Worm (Caenorhabditis elegans): ENCODE measurements around the gene cdk-11.2.

Gene cdk-11.2

DNA sequence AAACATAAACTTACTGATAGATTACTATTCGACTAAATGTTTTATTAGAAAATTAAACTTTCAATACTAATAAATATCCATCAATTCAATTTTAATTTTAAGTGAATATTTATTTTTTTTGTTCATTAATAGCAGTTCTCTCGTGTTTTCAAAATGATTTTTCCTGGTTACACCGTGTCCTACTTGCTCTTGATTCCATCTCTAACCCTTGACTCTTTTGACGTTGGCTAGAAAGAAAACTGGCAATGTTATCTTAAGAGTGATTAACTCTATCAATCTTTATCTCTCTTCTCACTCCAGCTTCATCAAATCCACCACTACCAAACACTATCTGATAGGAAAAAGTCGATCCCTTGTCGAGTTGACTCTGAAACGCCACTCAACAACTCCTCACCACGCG, 7.1 kb downstream of the cdk-11.2 start, which contains the start of gene acr-8:
acr-8 (plus strand) TSS at position 301 of the 400 bp plus-strand sequence.
- TF ChIP-seq unc-62 (GFP tag; optimal IDR thresholded peaks at IDR 0.05) = no peak

DNA sequence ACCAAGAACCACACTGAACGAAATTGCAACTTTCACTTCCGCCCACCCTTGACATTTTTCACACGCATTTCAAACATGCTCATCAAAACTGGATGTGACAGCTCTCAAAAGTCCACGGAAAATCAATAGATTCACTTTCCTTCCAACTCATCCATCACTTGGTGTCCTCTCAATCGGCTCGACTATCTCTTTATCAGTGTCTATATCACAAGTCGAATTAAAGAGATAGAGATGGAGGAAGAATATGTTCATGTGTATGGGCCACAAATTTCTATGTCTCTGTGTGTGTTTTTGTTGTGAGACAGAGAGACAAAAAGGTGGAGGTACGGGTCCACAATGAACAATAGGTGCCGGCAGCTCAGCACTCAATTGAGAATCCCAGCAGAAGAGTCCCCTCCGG, 9.0 kb downstream of the cdk-11.2 start:
- no peak for TF ChIP-seq unc-62 (GFP tag; optimal IDR thresholded peaks at IDR 0.05)

DNA sequence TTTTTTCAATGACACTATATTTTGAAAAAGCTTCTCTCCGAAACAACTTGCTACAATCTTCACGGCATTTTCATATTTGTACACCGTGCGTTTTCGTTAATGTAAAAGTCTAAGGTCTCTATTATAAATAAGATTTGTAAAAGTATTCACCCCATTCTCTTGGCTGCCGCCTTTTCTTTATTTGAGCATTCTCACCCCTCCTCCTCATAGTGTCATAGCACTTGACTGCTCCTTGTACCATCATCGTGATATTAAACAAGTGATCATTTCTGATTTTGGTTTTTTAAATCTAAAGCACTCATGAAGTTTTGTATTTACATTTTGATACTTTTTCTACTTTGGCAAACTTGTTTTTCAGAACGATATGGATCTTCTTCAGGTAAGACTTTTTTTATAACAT, 12.7 kb downstream of the cdk-11.2 start, which contains the start of gene ZC504.1:
ZC504.1 (plus strand) TSS at position 301 of the 400 bp plus-strand sequence.
- no peak for TF ChIP-seq unc-62 (GFP tag; optimal IDR thresholded peaks at IDR 0.05)

DNA sequence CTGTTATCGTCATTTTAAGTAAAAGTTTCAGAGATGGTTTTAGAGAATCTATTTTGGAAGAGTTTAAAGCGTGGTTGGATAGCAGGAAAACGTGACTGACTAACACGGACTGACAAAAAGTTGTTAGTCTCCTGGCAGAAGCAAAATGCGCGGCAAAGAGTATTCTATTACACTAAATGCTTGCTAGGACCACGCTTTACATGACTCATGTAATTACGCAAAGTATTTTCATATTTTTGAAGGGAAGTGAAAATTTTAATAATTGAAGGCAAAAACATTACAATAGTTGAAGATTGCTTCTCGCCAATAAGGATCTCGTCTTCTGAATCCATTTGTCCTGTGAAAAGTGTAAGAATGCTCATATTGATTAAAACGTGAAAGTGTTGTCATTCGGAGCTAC, 13.4 kb downstream of the cdk-11.2 start, which contains the start of gene gur-3:
gur-3 (minus strand) TSS at position 101 of the 400 bp plus-strand sequence.
- no peak for TF ChIP-seq unc-62 (GFP tag; optimal IDR thresholded peaks at IDR 0.05)

DNA sequence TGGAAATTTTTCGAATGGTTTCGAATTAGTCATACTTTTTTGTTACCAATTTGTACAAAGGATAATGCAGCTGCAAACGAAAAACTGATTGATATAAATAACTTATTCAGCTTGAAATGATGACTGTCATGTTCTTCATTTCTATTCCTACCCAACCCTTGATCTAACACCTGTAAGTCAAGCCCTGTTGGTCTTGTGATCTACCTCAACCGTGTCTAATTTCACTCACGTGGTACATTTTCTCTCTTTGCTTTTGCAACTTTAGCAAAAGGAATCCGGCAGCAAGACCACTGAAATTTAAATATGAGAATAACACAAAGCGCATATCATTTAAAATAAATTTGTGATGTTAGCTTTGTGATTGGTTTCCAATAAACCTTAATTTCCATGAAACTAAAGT, 15.5 kb downstream of the cdk-11.2 start:
- TF ChIP-seq unc-62 (GFP tag; optimal IDR thresholded peaks at IDR 0.05) = no peak

DNA sequence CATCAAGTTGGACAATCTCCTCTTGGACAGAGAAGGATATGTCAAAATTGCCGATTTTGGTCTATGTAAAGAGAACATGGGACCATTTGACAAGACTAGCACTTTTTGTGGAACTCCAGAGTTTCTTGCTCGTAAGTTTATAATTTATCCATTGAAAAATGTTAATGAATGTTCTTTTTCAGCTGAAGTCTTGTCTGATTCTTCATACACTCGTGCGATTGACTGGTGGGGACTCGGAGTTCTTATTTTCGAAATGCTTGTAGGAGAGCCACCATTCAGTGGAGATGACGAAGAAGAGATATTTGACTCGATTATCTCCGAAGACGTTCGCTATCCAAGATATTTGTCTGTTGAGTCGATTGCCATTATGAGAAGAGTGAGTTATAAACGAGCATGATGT, 18.4 kb downstream of the cdk-11.2 start:
- no peak for TF ChIP-seq unc-62 (GFP tag; optimal IDR thresholded peaks at IDR 0.05)

DNA sequence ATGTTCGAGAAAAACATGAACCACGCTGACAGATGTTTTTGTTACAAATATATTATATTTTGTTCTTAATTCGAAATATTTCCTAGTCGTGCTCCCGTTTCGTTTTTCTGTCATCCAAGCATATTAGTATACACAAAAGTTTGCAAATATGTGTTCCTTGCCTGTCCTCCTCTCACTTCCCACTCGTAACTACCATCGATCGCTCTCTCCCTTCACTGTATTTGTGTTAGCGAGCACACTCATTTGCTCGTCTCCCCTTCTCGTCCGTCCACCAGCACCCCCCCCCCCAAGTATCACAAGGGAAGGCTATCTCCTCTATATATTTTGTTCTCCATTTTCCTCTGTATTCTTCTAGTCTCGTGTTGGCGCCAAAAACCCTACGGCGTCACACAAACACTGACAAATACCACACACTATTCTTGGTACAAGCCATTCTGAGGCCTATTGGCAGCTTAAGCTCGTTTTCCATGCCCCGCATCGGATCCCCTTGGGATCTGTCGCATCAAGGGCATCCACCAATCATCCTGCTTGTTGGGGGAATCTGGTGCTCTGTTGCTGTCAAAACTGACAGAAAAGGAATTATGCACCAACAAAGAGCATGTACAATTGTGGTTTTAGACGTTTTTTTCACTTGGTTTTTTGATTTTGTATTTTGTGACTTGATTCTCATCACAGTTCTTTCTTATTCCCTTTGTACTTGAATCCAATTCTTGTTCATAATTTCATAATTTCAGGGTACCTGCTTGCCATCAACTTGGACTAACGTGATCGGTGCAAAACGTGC, 22.9 kb downstream of the cdk-11.2 start, which contains the start of gene pkn-1:
pkn-1 (plus strand) TSS at position 734 of the 784 bp plus-strand sequence.
- no peak for TF ChIP-seq unc-62 (GFP tag; optimal IDR thresholded peaks at IDR 0.05)

DNA sequence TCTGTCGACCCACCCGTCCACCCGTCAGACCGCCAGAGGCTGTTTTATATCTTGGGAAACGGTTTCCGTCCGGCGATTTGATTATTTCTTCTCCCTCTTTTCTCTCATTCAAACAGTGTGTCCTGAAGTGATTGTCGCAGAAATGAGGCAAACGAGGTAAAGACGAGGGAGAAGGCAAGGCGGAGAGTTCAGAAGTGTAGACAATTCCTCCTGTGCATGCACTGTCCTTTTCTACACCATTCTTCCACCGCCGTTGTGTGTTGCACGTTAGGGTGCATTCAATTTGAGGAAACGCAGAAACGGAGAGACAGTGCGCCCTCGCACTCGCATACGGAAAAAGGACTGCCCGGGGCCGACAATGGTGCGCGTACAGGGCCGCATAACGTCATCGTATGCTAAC, 23.9 kb downstream of the cdk-11.2 start:
- no peak for TF ChIP-seq unc-62 (GFP tag; optimal IDR thresholded peaks at IDR 0.05)

DNA sequence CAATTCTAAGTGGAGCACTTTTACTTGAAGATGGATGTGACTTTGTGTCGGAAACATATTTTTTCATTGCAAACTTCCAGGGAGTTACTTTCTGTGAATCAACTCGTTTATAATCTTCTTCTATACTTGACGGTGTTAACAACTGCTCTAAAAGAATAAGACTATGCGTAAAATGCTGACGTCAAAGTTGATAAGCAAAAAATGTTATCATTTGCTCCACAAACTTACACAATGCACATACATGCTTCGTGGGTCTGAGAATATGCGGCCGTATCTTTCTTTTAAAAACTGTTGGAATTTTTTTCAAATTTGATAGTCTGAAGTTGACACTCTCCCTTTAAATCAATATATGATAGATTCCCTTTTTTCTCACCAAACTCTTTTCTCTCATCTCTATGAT, 24.4 kb downstream of the cdk-11.2 start:
- TF ChIP-seq unc-62 (GFP tag; optimal IDR thresholded peaks at IDR 0.05) = no peak

DNA sequence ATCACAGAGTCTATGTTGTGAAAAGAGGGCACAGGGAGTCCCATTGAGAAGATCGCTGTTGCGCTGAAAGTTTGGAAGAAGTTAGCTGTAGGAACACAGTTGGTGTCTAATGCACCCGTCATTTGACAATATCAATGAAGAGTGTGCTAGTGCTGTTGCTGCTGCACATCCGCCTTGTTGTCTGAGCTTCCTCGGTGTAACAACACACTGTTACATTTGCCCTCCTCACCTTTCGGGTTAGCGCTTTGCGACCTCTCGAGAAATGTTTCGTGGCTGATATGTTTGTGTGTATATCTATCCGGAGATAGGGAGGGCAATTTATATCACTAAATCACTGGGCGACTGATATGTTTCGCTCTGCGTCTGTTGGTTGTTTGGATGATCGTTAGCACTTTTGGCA, 25.3 kb downstream of the cdk-11.2 start:
- no peak for TF ChIP-seq unc-62 (GFP tag; optimal IDR thresholded peaks at IDR 0.05)

DNA sequence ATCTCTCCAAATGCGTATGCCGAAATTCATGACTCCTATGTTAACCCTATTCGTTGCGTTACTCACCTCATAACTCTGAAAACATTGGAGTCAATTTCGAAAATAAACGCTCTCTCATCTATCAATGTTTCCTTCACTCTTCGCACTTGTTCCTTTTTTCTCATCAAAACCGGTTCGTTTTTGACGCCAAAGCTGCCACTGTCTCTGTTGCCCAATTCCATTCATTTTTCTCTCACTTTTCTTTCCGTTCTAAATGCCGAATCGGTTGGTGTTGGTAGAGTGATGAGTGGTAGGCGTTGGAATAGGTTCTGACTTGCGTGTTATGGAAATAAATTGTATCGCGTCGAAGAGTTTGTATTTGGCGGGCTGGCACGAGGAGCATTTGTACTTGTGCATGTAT, 26.2 kb downstream of the cdk-11.2 start:
- no peak for TF ChIP-seq unc-62 (GFP tag; optimal IDR thresholded peaks at IDR 0.05)

DNA sequence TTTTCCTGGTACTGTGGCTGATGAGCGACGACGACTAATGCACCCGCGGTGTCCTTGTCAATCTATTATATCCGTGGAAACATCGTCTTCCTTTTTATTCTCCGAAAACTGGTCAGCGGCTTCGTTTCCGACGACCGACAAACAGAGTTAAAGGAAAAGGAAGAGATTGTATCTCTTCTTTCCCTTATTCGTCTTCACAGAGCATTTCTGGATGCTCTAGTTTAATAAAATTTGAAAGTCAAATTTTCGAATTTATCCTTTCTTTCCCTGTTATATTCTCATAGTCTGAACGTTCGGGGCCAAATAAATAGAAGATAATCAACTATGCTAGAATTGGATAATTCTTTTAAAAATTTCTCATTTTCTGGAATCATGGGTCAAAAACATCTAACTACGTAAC, 26.8 kb downstream of the cdk-11.2 start:
- no peak for TF ChIP-seq unc-62 (GFP tag; optimal IDR thresholded peaks at IDR 0.05)

DNA sequence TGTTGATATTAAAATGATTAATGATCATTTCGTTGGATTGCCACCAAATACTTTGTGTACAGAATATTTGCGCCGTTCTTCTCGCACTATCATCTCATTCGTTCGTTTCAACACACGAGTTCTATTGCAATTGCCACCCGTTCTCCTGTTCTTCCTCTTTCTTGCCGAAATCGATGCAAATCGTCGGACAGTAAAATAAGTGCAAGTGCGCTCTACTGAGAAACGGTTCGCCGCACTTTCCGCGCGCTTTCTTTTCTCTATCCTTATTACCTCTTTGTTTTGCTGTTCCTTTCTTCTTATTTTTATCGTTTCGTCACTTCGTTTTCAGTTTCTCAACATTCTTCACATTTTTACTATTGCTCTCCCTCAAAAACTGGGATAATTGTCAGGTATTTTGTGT, 28.4 kb downstream of the cdk-11.2 start:
- TF ChIP-seq unc-62 (GFP tag; optimal IDR thresholded peaks at IDR 0.05) = no peak

DNA sequence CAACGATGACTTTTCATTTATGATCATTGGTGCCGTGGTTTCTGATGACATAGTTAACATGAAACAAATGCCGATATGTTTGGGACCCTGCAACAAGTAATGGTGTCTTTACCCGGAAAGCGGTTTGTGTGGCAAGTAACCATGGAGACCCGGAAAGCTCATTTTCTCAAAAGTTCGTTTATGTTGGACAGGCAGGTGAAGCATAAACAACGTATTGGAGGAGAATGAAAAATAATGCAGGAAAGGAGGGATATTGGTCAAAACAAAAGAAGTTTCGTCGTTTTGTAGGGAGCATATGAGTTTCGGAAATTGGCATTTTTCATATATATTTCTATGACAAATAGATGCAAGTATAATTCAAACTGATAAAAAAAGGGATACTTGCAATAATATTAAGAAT, 33.2 kb downstream of the cdk-11.2 start, which contains the start of gene dyf-6:
dyf-6 (minus strand) TSS at position 101 of the 400 bp plus-strand sequence.
- TF ChIP-seq unc-62 (GFP tag; optimal IDR thresholded peaks at IDR 0.05) = no peak

DNA sequence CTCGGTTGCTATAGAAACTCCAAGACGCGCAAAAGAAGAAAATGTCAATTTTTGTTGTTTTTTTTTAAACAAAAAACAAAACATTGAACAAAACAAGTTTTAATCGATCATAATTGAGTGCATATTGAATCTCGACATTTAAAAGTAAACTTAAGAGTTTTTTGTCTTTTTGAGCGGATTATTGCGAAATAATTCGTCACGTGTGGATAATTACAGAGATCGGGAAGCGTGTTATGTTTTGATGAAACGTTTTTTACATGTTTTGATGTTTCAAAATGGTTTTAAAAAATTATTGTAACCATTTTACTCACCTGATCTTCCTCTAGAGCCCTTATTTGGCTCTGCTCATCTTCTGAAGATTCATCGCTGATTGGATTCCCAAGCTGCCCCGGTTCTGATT, 33.6 kb downstream of the cdk-11.2 start:
- no peak for TF ChIP-seq unc-62 (GFP tag; optimal IDR thresholded peaks at IDR 0.05)

DNA sequence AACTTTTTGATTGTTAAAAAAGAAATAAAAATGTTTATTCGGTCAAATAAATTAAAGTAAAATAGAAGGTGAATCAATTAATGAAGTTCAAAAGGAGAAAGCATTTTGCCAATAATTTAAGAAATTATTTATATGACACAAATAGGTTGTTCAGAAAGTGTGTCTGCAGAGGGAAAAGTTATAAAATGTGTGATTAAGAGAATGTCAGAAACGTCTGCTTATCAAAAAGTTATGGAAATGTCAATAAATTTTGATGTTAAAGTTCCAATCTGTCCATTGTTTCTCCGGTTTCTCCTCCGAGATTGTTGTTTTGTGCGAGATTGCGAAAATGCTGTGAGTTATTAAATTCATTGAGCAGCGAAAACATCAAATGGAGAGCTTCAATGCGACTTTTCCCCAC, 39.9 kb downstream of the cdk-11.2 start, which contains the start of gene rme-4:
rme-4 (minus strand) TSS at position 168 of the 400 bp plus-strand sequence.
- TF ChIP-seq unc-62 (GFP tag; optimal IDR thresholded peaks at IDR 0.05) = no peak

DNA sequence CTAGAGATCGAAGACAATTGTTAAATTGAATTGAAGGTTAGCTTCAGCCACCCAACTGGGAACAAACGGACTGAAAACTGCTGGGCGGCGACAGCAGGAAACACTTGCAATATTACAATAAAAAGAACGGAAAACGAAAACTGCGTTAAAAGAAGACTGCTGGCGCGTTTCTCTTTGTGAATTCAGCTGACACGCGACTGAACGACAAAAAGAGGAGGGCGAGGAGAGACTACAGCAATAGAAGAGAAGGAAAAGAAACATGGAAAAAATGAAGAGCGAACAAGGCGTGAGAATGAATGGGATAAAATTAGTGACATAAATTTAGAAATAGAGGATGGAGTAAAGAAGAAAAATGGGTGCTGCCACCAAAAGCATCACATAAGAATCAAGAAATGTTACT, 41.9 kb downstream of the cdk-11.2 start:
- no peak for TF ChIP-seq unc-62 (GFP tag; optimal IDR thresholded peaks at IDR 0.05)

Measured in whole organism, dauer.